Fruit fly (Drosophila melanogaster) whole organism, embryonic: ENCODE measurements around the gene CG13989.

Experiments used
- CG10462 ChIP-seq: fragments of 200-800 bp; sonication (Bioruptor generic); optimal IDR thresholded peaks from 2 replicates; lab custom pipeline; 2016; ENCODE audit warnings: missing biosample characterization, missing genetic modification characterization
- CG13424 ChIP-seq: fragments of 200-800 bp; sonication (Bioruptor generic); optimal IDR thresholded peaks from 2 replicates; lab custom pipeline; 2019; ENCODE audit warnings: missing biosample characterization, mild to moderate bottlenecking, missing genetic modification characterization, moderate library complexity
- CG14860 ChIP-seq: fragments of 200-800 bp; sonication (Bioruptor generic); IDR thresholded peaks from 3 replicates; pipeline ENCODE4 v1.3.6; 2022; ENCODE audit warnings: missing biosample characterization, missing genetic modification characterization; ENCODE audit not compliant: partially characterized antibody
- CG15479 ChIP-seq: fragments of 200-800 bp; sonication (Bioruptor generic); optimal IDR thresholded peaks from 3 replicates; lab custom pipeline; 2019; ENCODE audit warnings: missing biosample characterization, mild to moderate bottlenecking, missing genetic modification characterization, moderate library complexity
- CG15696 ChIP-seq: fragments of 200-800 bp; sonication (Bioruptor generic); optimal IDR thresholded peaks from 2 replicates; lab custom pipeline; 2019; ENCODE audit warnings: missing biosample characterization, mild to moderate bottlenecking, missing genetic modification characterization, moderate library complexity
- CG16813 ChIP-seq: fragments of 200-800 bp; sonication (Bioruptor generic); IDR thresholded peaks from 3 replicates; pipeline ENCODE4 v1.3.6; 2022; ENCODE audit warnings: missing biosample characterization, missing genetic modification characterization; ENCODE audit not compliant: partially characterized antibody
- CG17385 ChIP-seq: fragments of 200-800 bp; sonication (Bioruptor generic); optimal IDR thresholded peaks from 3 replicates; lab custom pipeline; 2018; ENCODE audit warnings: missing biosample characterization, mild to moderate bottlenecking, missing genetic modification characterization
- CG33213 ChIP-seq: fragments of 200-800 bp; sonication (Bioruptor generic); optimal IDR thresholded peaks from 3 replicates; lab custom pipeline; 2016; ENCODE audit warnings: missing biosample characterization, missing genetic modification characterization
- CG33557 ChIP-seq: fragments of 200-800 bp; sonication (Bioruptor generic); optimal IDR thresholded peaks from 2 replicates; lab custom pipeline; 2019; ENCODE audit warnings: missing biosample characterization, mild to moderate bottlenecking, missing genetic modification characterization, moderate library complexity
- CG34376 ChIP-seq: fragments of 200-800 bp; sonication (Bioruptor generic); optimal IDR thresholded peaks from 2 replicates; lab custom pipeline; 2018; ENCODE audit warnings: missing biosample characterization, mild to moderate bottlenecking, missing genetic modification characterization
- CG42726 ChIP-seq: fragments of 200-800 bp; sonication (Bioruptor generic); IDR thresholded peaks from 2 replicates; pipeline ENCODE4 v1.3.6; 2022; ENCODE audit warnings: missing biosample characterization, missing genetic modification characterization; ENCODE audit not compliant: partially characterized antibody
- CG5953 ChIP-seq: fragments of 200-800 bp; sonication (Bioruptor generic); IDR thresholded peaks from 2 replicates; pipeline ENCODE4 v1.3.6; 2022; ENCODE audit warnings: missing biosample characterization, missing genetic modification characterization
- CG6175 ChIP-seq: fragments of 200-800 bp; sonication (Bioruptor generic); IDR thresholded peaks from 3 replicates; pipeline ENCODE4 v1.3.6; 2022; ENCODE audit warnings: missing biosample characterization, missing genetic modification characterization
- CG8359 ChIP-seq: fragments of 200-800 bp; sonication (Bioruptor generic); optimal IDR thresholded peaks from 2 replicates; lab custom pipeline; 2017; ENCODE audit warnings: missing biosample characterization, mild to moderate bottlenecking, missing genetic modification characterization, borderline replicate concordance
- CG9609 ChIP-seq: fragments of 200-800 bp; sonication (Bioruptor generic); optimal IDR thresholded peaks from 3 replicates; lab custom pipeline; 2016; ENCODE audit warnings: missing biosample characterization, missing genetic modification characterization
- CG9727 ChIP-seq: fragments of 200-800 bp; sonication (Bioruptor generic); optimal IDR thresholded peaks from 3 replicates; lab custom pipeline; 2017; ENCODE audit warnings: missing biosample characterization, mild to moderate bottlenecking, missing genetic modification characterization
- CHES-1-like ChIP-seq: fragments of 200-800 bp; sonication (Bioruptor generic); optimal IDR thresholded peaks from 2 replicates; lab custom pipeline; 2016; ENCODE audit warnings: missing biosample characterization, missing genetic modification characterization
- CTCF ChIP-seq: fragments of 200-800 bp; sonication (Bioruptor generic); optimal IDR thresholded peaks from 2 replicates; lab custom pipeline; 2017; ENCODE audit warnings: missing biosample characterization, mild to moderate bottlenecking, missing genetic modification characterization, moderate library complexity
- HLHmδ ChIP-seq: fragments of 200-800 bp; sonication (Bioruptor generic); optimal IDR thresholded peaks from 2 replicates; lab custom pipeline; 2018; ENCODE audit warnings: missing biosample characterization, mild to moderate bottlenecking, missing genetic modification characterization, moderate library complexity
- Nf-YB ChIP-seq: fragments of 200-800 bp; sonication (Bioruptor generic); optimal IDR thresholded peaks from 3 replicates; lab custom pipeline; 2019; ENCODE audit warnings: missing biosample characterization, mild to moderate bottlenecking, missing genetic modification characterization, moderate library complexity
- NfI ChIP-seq: fragments of 200-800 bp; sonication (Bioruptor generic); optimal IDR thresholded peaks from 3 replicates; lab custom pipeline; 2018; ENCODE audit warnings: missing biosample characterization, mild to moderate bottlenecking, missing genetic modification characterization, moderate library complexity
- Ptx1 ChIP-seq: fragments of 200-800 bp; sonication (Bioruptor generic); IDR thresholded peaks from 2 replicates; pipeline ENCODE4 v1.3.6; 2022; ENCODE audit warnings: missing biosample characterization, missing genetic modification characterization
- Scr ChIP-seq: fragments of 200-800 bp; sonication (Bioruptor generic); IDR thresholded peaks from 2 replicates; pipeline ENCODE4 v1.3.6; 2022; ENCODE audit warnings: missing biosample characterization, missing genetic modification characterization; ENCODE audit not compliant: partially characterized antibody
- Side ChIP-seq: fragments of 200-800 bp; sonication (Bioruptor generic); optimal IDR thresholded peaks from 2 replicates; lab custom pipeline; 2016; ENCODE audit warnings: missing biosample characterization, missing genetic modification characterization
- Vsx1 ChIP-seq: fragments of 200-800 bp; sonication (Bioruptor generic); optimal IDR thresholded peaks from 2 replicates; lab custom pipeline; 2017; ENCODE audit warnings: missing biosample characterization, mild to moderate bottlenecking, missing genetic modification characterization, missing genetic modification reagents
- cg ChIP-seq: fragments of 200-800 bp; sonication (Bioruptor generic); optimal IDR thresholded peaks from 3 replicates; lab custom pipeline; 2019; ENCODE audit warnings: missing biosample characterization, mild to moderate bottlenecking, missing genetic modification characterization, moderate library complexity
- ci ChIP-seq: fragments of 200-800 bp; sonication (Bioruptor generic); IDR thresholded peaks from 3 replicates; pipeline ENCODE4 v1.3.6; 2022; ENCODE audit warnings: missing biosample characterization, missing genetic modification characterization
- crol ChIP-seq: fragments of 200-800 bp; sonication (Bioruptor generic); IDR thresholded peaks from 2 replicates; pipeline ENCODE4 v1.3.6; 2022; ENCODE audit warnings: missing biosample characterization, missing genetic modification characterization
- cwo ChIP-seq: fragments of 200-800 bp; sonication (Bioruptor generic); optimal IDR thresholded peaks from 3 replicates; lab custom pipeline; 2017; ENCODE audit warnings: missing biosample characterization, missing genetic modification characterization, mild to moderate bottlenecking, moderate library complexity, missing genetic modification reagents
- disco-r ChIP-seq: fragments of 200-800 bp; sonication (Bioruptor generic); optimal IDR thresholded peaks from 2 replicates; lab custom pipeline; 2016; ENCODE audit warnings: missing biosample characterization, missing genetic modification characterization
- emc ChIP-seq: fragments of 200-800 bp; sonication (Bioruptor generic); optimal IDR thresholded peaks from 2 replicates; lab custom pipeline; 2016; ENCODE audit warnings: missing biosample characterization, missing genetic modification characterization
- fd102C ChIP-seq: fragments of 200-800 bp; sonication (Bioruptor generic); optimal IDR thresholded peaks from 2 replicates; lab custom pipeline; 2018; ENCODE audit warnings: missing biosample characterization, mild to moderate bottlenecking, missing genetic modification characterization, moderate library complexity
- fd3F ChIP-seq: fragments of 200-800 bp; sonication (Bioruptor generic); optimal IDR thresholded peaks from 2 replicates; lab custom pipeline; 2018; ENCODE audit warnings: missing biosample characterization, mild to moderate bottlenecking, missing genetic modification characterization, moderate library complexity
- grn ChIP-seq: fragments of 200-800 bp; sonication (Bioruptor generic); optimal IDR thresholded peaks from 3 replicates; lab custom pipeline; 2017; ENCODE audit warnings: missing biosample characterization, missing genetic modification characterization
- insv ChIP-seq, 2 experiments: fragments of 200-800 bp; sonication (Bioruptor generic); optimal IDR thresholded peaks; 3 replicates each; lab custom pipeline; 2016 to 2018; ENCODE audit warnings: missing biosample characterization in 2 of 2, missing genetic modification characterization in 2 of 2
- kay ChIP-seq: fragments of 200-800 bp; sonication (Bioruptor generic); optimal IDR thresholded peaks from 2 replicates; lab custom pipeline; 2016; ENCODE audit warnings: missing biosample characterization, missing genetic modification characterization
- lab ChIP-seq: fragments of 200-800 bp; sonication (Bioruptor generic); optimal IDR thresholded peaks from 3 replicates; lab custom pipeline; 2017; ENCODE audit warnings: missing biosample characterization, missing genetic modification characterization, mild to moderate bottlenecking, moderate library complexity, missing genetic modification reagents
- nmo ChIP-seq: fragments of 200-800 bp; sonication (Bioruptor generic); optimal IDR thresholded peaks from 2 replicates; lab custom pipeline; 2018; ENCODE audit warnings: missing biosample characterization, mild to moderate bottlenecking, missing genetic modification characterization, moderate library complexity
- oc ChIP-seq: fragments of 200-800 bp; sonication (Bioruptor generic); optimal IDR thresholded peaks from 2 replicates; lab custom pipeline; 2018; ENCODE audit warnings: missing biosample characterization, mild to moderate bottlenecking, missing genetic modification characterization, moderate library complexity
- pb ChIP-seq: fragments of 200-800 bp; sonication (Bioruptor generic); optimal IDR thresholded peaks from 3 replicates; lab custom pipeline; 2016; ENCODE audit warnings: missing biosample characterization, missing genetic modification characterization
- psq ChIP-seq: fragments of 200-800 bp; sonication (Bioruptor generic); optimal IDR thresholded peaks from 2 replicates; lab custom pipeline; 2017; ENCODE audit warnings: missing biosample characterization, missing genetic modification characterization
- pzg ChIP-seq: fragments of 200-800 bp; sonication (Bioruptor generic); optimal IDR thresholded peaks from 3 replicates; lab custom pipeline; 2018; ENCODE audit warnings: missing biosample characterization, mild to moderate bottlenecking, missing genetic modification characterization, moderate library complexity
- salm ChIP-seq: fragments of 200-800 bp; sonication (Bioruptor generic); optimal IDR thresholded peaks from 2 replicates; lab custom pipeline; 2018; ENCODE audit warnings: missing biosample characterization, mild to moderate bottlenecking, missing genetic modification characterization
- sd ChIP-seq: fragments of 200-800 bp; sonication (Bioruptor generic); optimal IDR thresholded peaks from 3 replicates; lab custom pipeline; 2018; ENCODE audit warnings: missing biosample characterization, mild to moderate bottlenecking, missing genetic modification characterization, moderate library complexity
- sens ChIP-seq: fragments of 200-800 bp; sonication (Bioruptor generic); peaks from one replicate; lab custom pipeline; 2016; ENCODE audit warnings: missing biosample characterization, missing genetic modification characterization
- sug ChIP-seq: fragments of 200-800 bp; optimal IDR thresholded peaks from 2 replicates; lab custom pipeline; 2019; ENCODE audit warnings: missing biosample characterization, mild to moderate bottlenecking, missing genetic modification characterization, moderate library complexity
- toy ChIP-seq: fragments of 200-800 bp; sonication (Bioruptor generic); IDR thresholded peaks from 2 replicates; pipeline ENCODE4 v1.3.6; 2022; ENCODE audit warnings: missing biosample characterization, missing genetic modification characterization
- twi ChIP-seq: fragments of 200-800 bp; optimal IDR thresholded peaks from 2 replicates; lab custom pipeline; 2019; ENCODE audit warnings: missing biosample characterization, mild to moderate bottlenecking, missing genetic modification characterization, moderate library complexity
- vnd ChIP-seq: fragments of 200-800 bp; sonication (Bioruptor generic); IDR thresholded peaks from 3 replicates; pipeline ENCODE4 v1.3.6; 2022; ENCODE audit warnings: missing biosample characterization, missing genetic modification characterization; ENCODE audit not compliant: partially characterized antibody
- zfh1 ChIP-seq: fragments of 200-800 bp; sonication (Bioruptor generic); IDR thresholded peaks from 3 replicates; pipeline ENCODE4 v1.3.6; 2022; ENCODE audit warnings: missing biosample characterization, missing genetic modification characterization

The CG13989 gene

DNA sequence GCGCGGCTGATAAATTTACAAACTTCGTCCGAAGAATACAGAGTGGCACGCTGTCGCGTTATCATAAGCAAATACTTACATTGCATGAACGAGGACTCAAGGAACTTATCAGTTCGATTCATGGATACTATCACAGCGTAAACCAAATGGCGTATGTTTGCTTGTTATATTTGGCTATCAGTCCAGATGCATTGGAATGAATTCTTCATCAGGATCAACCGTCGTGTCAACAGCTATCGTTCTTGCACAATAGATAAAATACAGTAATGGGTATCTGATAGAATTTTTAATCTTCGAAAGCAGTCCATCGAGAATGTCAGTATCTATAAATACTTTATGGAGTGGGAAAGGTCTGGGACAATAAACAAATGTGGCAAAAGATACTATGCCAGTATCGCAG, 16.9 kb downstream of the CG13989 start:
- TF ChIP-seq CG42726 (no peak), insv (GFP tag; optimal IDR thresholded peaks at IDR 0.05; lab: Kevin White, UChicago) (no peak), CG33557 (GFP tag; lab: Kevin White, UChicago) (peak; percentile 7), CG6175 (no peak), CG16813 (GFP tag; lab: Robert Waterston, UW) (0 out of 3 replicates have a peak, but pooled peaks have one; percentile 33), NfI (GFP tag; lab: Kevin White, UChicago) (no peak), CG14860 (GFP tag; lab: Robert Waterston, UW) (peak; percentile 33; the same call in 1 of the 3 replicates), pb (no peak), CG9727 (GFP tag; lab: Kevin White, UChicago) (no peak), Side (GFP tag; lab: Kevin White, UChicago) (no peak), cg (GFP tag; lab: Kevin White, UChicago) (no peak), Scr (0 out of 2 replicates have a peak, but pooled peaks have one; percentile 12), fd102C (GFP tag; lab: Kevin White, UChicago) (peak; percentile 56), kay (no peak), CG9609 (GFP tag; lab: Kevin White, UChicago) (no peak), psq (GFP tag; lab: Kevin White, UChicago) (no peak), twi (tag; lab: Kevin White, UChicago) (peak; percentile 28), Ptx1 (GFP tag; lab: Robert Waterston, UW) (no peak), CG10462 (GFP tag; lab: Kevin White, UChicago) (no peak), CG15479 (GFP tag; lab: Kevin White, UChicago) (peak; percentile 97), disco-r (no peak), fd3F (no peak), emc (GFP tag; lab: Kevin White, UChicago) (no peak), pzg (GFP tag; lab: Kevin White, UChicago) (no peak), CG5953 (no peak), nmo (no peak), CG15696 (tag; lab: Kevin White, UChicago) (peak; percentile 55), CHES-1-like (GFP tag; lab: Kevin White, UChicago) (no peak), CG34376 (GFP tag; lab: Kevin White, UChicago) (no peak), zfh1 (0 out of 3 replicates have a peak, but pooled peaks have one; percentile 9), sens (GFP tag; lab: Kevin White, UChicago) (peak; percentile 66), CG8359 (peak; percentile 31), CG13424 (tag; lab: Kevin White, UChicago) (no peak)
- TF ChIP-seq, all 482 proteins: peak for 11

DNA sequence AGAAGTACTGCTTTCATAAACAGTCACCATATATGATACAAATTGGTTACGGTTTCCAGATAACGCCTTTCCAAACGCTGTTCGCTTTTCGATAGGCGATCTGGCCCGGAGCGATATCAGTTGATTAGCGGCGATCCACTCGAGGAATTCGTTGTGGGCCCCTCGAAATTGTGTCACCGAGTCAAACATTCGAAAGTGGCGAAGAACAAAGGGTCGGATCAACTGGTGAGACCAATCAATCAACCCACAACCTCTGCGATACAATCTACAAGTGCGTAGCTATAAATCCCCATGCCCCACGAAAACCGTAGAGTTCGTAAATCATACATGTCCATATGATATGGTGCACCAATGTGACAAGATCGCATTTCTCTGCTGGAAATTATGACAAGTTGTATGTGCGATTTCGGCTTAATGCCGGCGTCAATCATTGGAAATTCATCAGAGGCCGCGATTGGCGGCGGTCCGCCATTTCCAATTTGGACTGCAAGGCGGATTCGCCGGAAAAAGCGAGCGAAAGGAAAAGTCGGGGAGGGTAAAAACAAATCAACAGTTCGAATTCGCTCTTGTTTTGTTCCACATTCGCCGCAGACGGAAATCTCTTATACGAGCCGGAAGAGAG, 18.0 kb downstream of the CG13989 start:
- TF ChIP-seq Scr (no peak), salm (peak; percentile 65), lab (GFP tag; lab: Kevin White, UChicago) (peak; percentile 63), toy (GFP tag; lab: Robert Waterston, UW) (0 out of 2 replicates have a peak, but pooled peaks have one; percentile 16), CTCF (GFP tag; lab: Kevin White, UChicago) (peak; percentile 8), ci (GFP tag; lab: Robert Waterston, UW) (0 out of 3 replicates have a peak, but pooled peaks have one; percentile 29), grn (GFP tag; lab: Kevin White, UChicago) (peak; percentile 98), cwo (GFP tag; lab: Kevin White, UChicago) (no peak), crol (GFP tag; lab: Robert Waterston, UW) (peak; percentile 67; the same call in 1 of the 2 replicates), HLHmδ (GFP tag; lab: Kevin White, UChicago) (peak; percentile 2), Vsx1 (peak; percentile 88), CG17385 (GFP tag; lab: Kevin White, UChicago) (no peak), CG33213 (no peak), sd (tag; lab: Kevin White, UChicago) (peak; percentile 75), sug (peak; percentile 91), Nf-YB (peak; percentile 93), oc (tag; lab: Kevin White, UChicago) (peak; percentile 8), vnd (GFP tag; lab: Robert Waterston, UW) (peak; percentile 61; the same call in 2 of the 3 replicates)
